Fruit fly (Drosophila melanogaster) whole organism, pupa: ENCODE data around the gene Pex7.

Source experiments
- CG10348 ChIP-seq: fragments of 200-800 bp; sonication (Bioruptor generic); IDR thresholded peaks from 2 replicates; pipeline ENCODE4 v1.3.6; 2022; ENCODE audit warnings: missing biosample characterization, missing genetic modification characterization
- CG12605 ChIP-seq: fragments of 200-800 bp; sonication (Bioruptor generic); IDR thresholded peaks from 2 replicates; pipeline ENCODE4 v1.3.6; 2022; ENCODE audit warnings: missing biosample characterization, missing genetic modification characterization
- CG13204 ChIP-seq: fragments of 200-800 bp; sonication (Bioruptor generic); optimal IDR thresholded peaks from 2 replicates; lab custom pipeline; 2018; ENCODE audit warnings: missing biosample characterization, mild to moderate bottlenecking, missing genetic modification characterization, moderate library complexity
- CG14655 ChIP-seq: fragments of 200-800 bp; sonication (Bioruptor generic); optimal IDR thresholded peaks from 3 replicates; lab custom pipeline; 2017; ENCODE audit warnings: mild to moderate bottlenecking, missing biosample characterization, missing genetic modification reagents, missing genetic modification characterization
- CG15710 ChIP-seq: fragments of 200-800 bp; sonication (Bioruptor generic); optimal IDR thresholded peaks from 2 replicates; lab custom pipeline; 2018; ENCODE audit warnings: missing biosample characterization, mild to moderate bottlenecking, missing genetic modification characterization, moderate library complexity
- CG17806 ChIP-seq: fragments of 200-800 bp; sonication (Bioruptor generic); optimal IDR thresholded peaks from 2 replicates; lab custom pipeline; 2018; ENCODE audit warnings: missing biosample characterization, mild to moderate bottlenecking, missing genetic modification characterization, moderate library complexity
- CG32121 ChIP-seq: fragments of 200-800 bp; sonication (Bioruptor generic); IDR thresholded peaks from 2 replicates; pipeline ENCODE4 v1.3.6; 2022; ENCODE audit warnings: missing biosample characterization, missing genetic modification characterization
- CG34367 ChIP-seq: fragments of 200-800 bp; sonication (Bioruptor generic); optimal IDR thresholded peaks from 2 replicates; lab custom pipeline; 2018; ENCODE audit warnings: missing biosample characterization, mild to moderate bottlenecking, missing genetic modification characterization
- CG4496 ChIP-seq: fragments of 200-800 bp; sonication (Bioruptor generic); IDR thresholded peaks from 3 replicates; pipeline ENCODE4 v1.3.6; 2022; ENCODE audit warnings: missing biosample characterization, missing genetic modification characterization
- CG8159 ChIP-seq: fragments of 200-800 bp; sonication (Bioruptor generic); optimal IDR thresholded peaks from 3 replicates; lab custom pipeline; 2018; ENCODE audit warnings: missing biosample characterization, mild to moderate bottlenecking, missing genetic modification characterization, moderate library complexity
- CG8301 ChIP-seq: fragments of 200-800 bp; sonication (Bioruptor generic); optimal IDR thresholded peaks from 2 replicates; lab custom pipeline; 2018; ENCODE audit warnings: missing biosample characterization, mild to moderate bottlenecking, missing genetic modification characterization
- CG9948 ChIP-seq: fragments of 200-800 bp; sonication (Bioruptor generic); optimal IDR thresholded peaks from 2 replicates; lab custom pipeline; 2018; ENCODE audit warnings: missing biosample characterization, mild to moderate bottlenecking, missing genetic modification characterization, moderate library complexity
- D1 ChIP-seq: fragments of 200-800 bp; sonication (Bioruptor generic); optimal IDR thresholded peaks from 2 replicates; lab custom pipeline; 2018; ENCODE audit warnings: missing biosample characterization, mild to moderate bottlenecking, missing genetic modification characterization, moderate library complexity
- EcR ChIP-seq: fragments of 200-800 bp; sonication (Bioruptor generic); optimal IDR thresholded peaks from 3 replicates; lab custom pipeline; 2019; ENCODE audit warnings: missing biosample characterization, missing genetic modification characterization, mild to moderate bottlenecking, moderate library complexity, missing genetic modification reagents
- Ets98B ChIP-seq: fragments of 200-800 bp; sonication (Bioruptor generic); IDR thresholded peaks from 2 replicates; pipeline ENCODE4 v1.3.6; 2022; ENCODE audit warnings: missing biosample characterization, missing genetic modification characterization
- Pif1A ChIP-seq: fragments of 200-800 bp; sonication (Bioruptor generic); optimal IDR thresholded peaks from 3 replicates; lab custom pipeline; 2016; ENCODE audit warnings: missing biosample characterization, missing genetic modification characterization
- Pif1B ChIP-seq: fragments of 200-800 bp; sonication (Bioruptor generic); optimal IDR thresholded peaks from 3 replicates; lab custom pipeline; 2016; ENCODE audit warnings: missing biosample characterization, missing genetic modification characterization
- Snoo ChIP-seq: fragments of 200-800 bp; sonication (Bioruptor generic); optimal IDR thresholded peaks from 3 replicates; lab custom pipeline; 2017; ENCODE audit warnings: missing biosample characterization, mild to moderate bottlenecking, missing genetic modification characterization, inconsistent platforms
- fd96Ca ChIP-seq: fragments of 200-800 bp; sonication (Bioruptor generic); IDR thresholded peaks from 3 replicates; pipeline ENCODE4 v1.3.6; 2022; ENCODE audit warnings: missing biosample characterization, missing genetic modification characterization
- gl ChIP-seq: fragments of 200-800 bp; sonication (Bioruptor generic); optimal IDR thresholded peaks from 2 replicates; lab custom pipeline; 2018; ENCODE audit warnings: missing biosample characterization, mild to moderate bottlenecking, missing genetic modification characterization
- rn ChIP-seq: fragments of 200-800 bp; sonication (Bioruptor generic); IDR thresholded peaks from 2 replicates; pipeline ENCODE4 v1.3.6; 2022; ENCODE audit warnings: missing biosample characterization, missing genetic modification characterization

The Pex7 gene

dm6 chr3L:8646821-8647220, at the start of gene Pex7, which contains the start of gene CG13305:
Gene Pex7, plus strand, starts transcription at chr3L:8647145.
Gene CG13305, minus strand, starts transcription at chr3L:8646822.
- TF ChIP-seq CG13204 (GFP tag; lab: Kevin White, UChicago) (no peak), CG8301 (no peak), Pif1B (no peak)

dm6 chr3L:8600752-8601433, 46.1 kb upstream of the Pex7 start, which contains the start of the genes Nelf-E and RpL14:
Gene Nelf-E, minus strand, starts transcription at chr3L:8600879.
Gene RpL14, plus strand, starts transcription at chr3L:8601006.
- TF ChIP-seq CG13204 (GFP tag; lab: Kevin White, UChicago) (no peak), CG8301 (no peak), D1 (no peak), EcR (no peak), Ets98B (peak; percentile 84), Pif1B (no peak), CG10348 (GFP tag; lab: Robert Waterston, UW) (no peak), CG17806 (tag; lab: Kevin White, UChicago) (no peak), gl (tag; lab: Kevin White, UChicago) (peak; percentile 79), CG8159 (peak; percentile 66), fd96Ca (peak; percentile 89), rn (peak; percentile 82), Snoo (tag; lab: Kevin White, UChicago) (no peak), CG34367 (tag; lab: Kevin White, UChicago) (peak; percentile 90), CG12605 (GFP tag; lab: Robert Waterston, UW) (peak; percentile 47; the same call in 1 of the 2 replicates), CG15710 (tag; lab: Kevin White, UChicago) (peak; percentile 82), CG14655 (GFP tag; lab: Kevin White, UChicago) (no peak), Pif1A (GFP tag; lab: Kevin White, UChicago) (no peak), CG32121 (GFP tag; lab: Robert Waterston, UW) (peak; percentile 83), CG9948 (peak; percentile 50), CG4496 (GFP tag; lab: Robert Waterston, UW) (peak; percentile 94)

- TF ChIP-seq CG12605 (GFP tag; lab: Robert Waterston, UW) (peak; percentile 37; the same call in 1 of the 2 replicates), fd96Ca (no peak), CG8159 (peak; percentile 0), CG13204 (GFP tag; lab: Kevin White, UChicago) (no peak), Pif1B (no peak), EcR (peak; percentile 56), CG9948 (no peak), CG15710 (tag; lab: Kevin White, UChicago) (no peak)
- TF ChIP-seq, all 21 proteins: peak for 3
These were observed 42.9 kb upstream of the Pex7 start, which contains the start of the genes CG5989 and CG6282 for dm6 chr3L:8603880-8604692. Gene CG5989, minus strand, starts transcription at chr3L:8604149. Gene CG6282, plus strand, starts transcription at chr3L:8604657.

dm6 chr3L:8607449-8607848, 39.5 kb upstream of the Pex7 start:
- peak; percentile 36 for TF ChIP-seq CG14655 (GFP tag; lab: Kevin White, UChicago)
- no peak for TF ChIP-seq rn
- peak; percentile 54 for TF ChIP-seq CG8159
- no peak for TF ChIP-seq D1
- no peak for TF ChIP-seq CG10348 (GFP tag; lab: Robert Waterston, UW)
- no peak for TF ChIP-seq Snoo (tag; lab: Kevin White, UChicago)
- TF ChIP-seq CG32121 (GFP tag; lab: Robert Waterston, UW) = peak; percentile 42; the same call in 1 of the 2 replicates
- no peak for TF ChIP-seq CG17806 (tag; lab: Kevin White, UChicago)
- TF ChIP-seq CG8301 = no peak
- peak; percentile 40 for TF ChIP-seq CG9948
- TF ChIP-seq Pif1A (GFP tag; lab: Kevin White, UChicago) = peak; percentile 53
- no peak for TF ChIP-seq CG34367 (tag; lab: Kevin White, UChicago)
- no peak for TF ChIP-seq EcR
- peak; percentile 51 for TF ChIP-seq CG15710 (tag; lab: Kevin White, UChicago)
- no peak for TF ChIP-seq gl (tag; lab: Kevin White, UChicago)
- TF ChIP-seq Pif1B = no peak
- no peak for TF ChIP-seq CG13204 (GFP tag; lab: Kevin White, UChicago)
- TF ChIP-seq CG4496 (GFP tag; lab: Robert Waterston, UW) = 0 out of 3 replicates have a peak, but pooled peaks have one; percentile 43
- 0 out of 2 replicates have a peak, but pooled peaks have one; percentile 27 for TF ChIP-seq CG12605 (GFP tag; lab: Robert Waterston, UW)
- TF ChIP-seq fd96Ca = peak; percentile 65; the same call in 2 of the 3 replicates
- no peak; the same call in 1 of the 2 replicates for TF ChIP-seq Ets98B

- TF ChIP-seq CG4496 (GFP tag; lab: Robert Waterston, UW) (no peak), CG32121 (GFP tag; lab: Robert Waterston, UW) (no peak), CG8159 (no peak), Pif1A (GFP tag; lab: Kevin White, UChicago) (no peak), Ets98B (no peak), rn (no peak)
These were observed 30.0 kb upstream of the Pex7 start, which contains the start of gene S-Lap1 for dm6 chr3L:8616935-8617334. Gene S-Lap1, plus strand, starts transcription at chr3L:8617235.

dm6 chr3L:8619588-8619987, 27.4 kb upstream of the Pex7 start, which contains the start of gene S-Lap2:
Gene S-Lap2, plus strand, starts transcription at chr3L:8619888.
- no peak for TF ChIP-seq CG8301
- no peak for TF ChIP-seq CG12605 (GFP tag; lab: Robert Waterston, UW)
- no peak for TF ChIP-seq CG10348 (GFP tag; lab: Robert Waterston, UW)
- TF ChIP-seq CG4496 (GFP tag; lab: Robert Waterston, UW) = no peak
- TF ChIP-seq CG34367 (tag; lab: Kevin White, UChicago) = no peak
- TF ChIP-seq gl (tag; lab: Kevin White, UChicago) = no peak
- TF ChIP-seq CG13204 (GFP tag; lab: Kevin White, UChicago) = no peak
- no peak for TF ChIP-seq CG8159
- TF ChIP-seq Ets98B = no peak
- no peak for TF ChIP-seq rn
